Worm (Caenorhabditis elegans) whole organism, early embryonic: ENCODE data around the gene C25G6.4.

Experiments
- B0310.2 ChIP-seq: sonication (generic microtip); optimal IDR thresholded peaks from 2 replicates; lab custom pipeline; 2016; ENCODE audit warnings: mild to moderate bottlenecking, missing genetic modification characterization, missing compliant biosample characterization
- F13C5.2 ChIP-seq: sonication (generic microtip); optimal IDR thresholded peaks from 2 replicates; lab custom pipeline; 2017; ENCODE audit warnings: mild to moderate bottlenecking, missing genetic modification characterization, inconsistent platforms, missing compliant biosample characterization
- aly-1 ChIP-seq: sonication (generic microtip); optimal IDR thresholded peaks from 2 replicates; lab custom pipeline; 2016; ENCODE audit warnings: missing genetic modification characterization, missing compliant biosample characterization
- ama-1 ChIP-seq: fragments of 150-350 bp; optimal IDR thresholded peaks from 2 replicates; lab custom pipeline; 2014
- ceh-13 ChIP-seq: fragments of 200-800 bp; sonication (Bioruptor generic); optimal IDR thresholded peaks from 2 replicates; lab custom pipeline; 2018; ENCODE audit warnings: mild to moderate bottlenecking, missing genetic modification characterization, missing compliant biosample characterization
- ceh-36 ChIP-seq: sonication (generic microtip); optimal IDR thresholded peaks from 2 replicates; lab custom pipeline; 2016; ENCODE audit warnings: missing genetic modification characterization, inconsistent platforms, missing compliant biosample characterization
- ets-7 ChIP-seq: sonication (generic microtip); optimal IDR thresholded peaks from 2 replicates; lab custom pipeline; 2016; ENCODE audit warnings: missing genotype, missing genetic modification characterization, missing compliant biosample characterization
- flt-1 ChIP-seq: fragments of 200-800 bp; sonication (Bioruptor generic); IDR thresholded peaks from 2 replicates; pipeline ENCODE4 v1.3.6; 2022; ENCODE audit warnings: missing genetic modification characterization, missing compliant biosample characterization
- hmbx-1 ChIP-seq: sonication (generic microtip); optimal IDR thresholded peaks from 2 replicates; lab custom pipeline; 2016; ENCODE audit warnings: mild to moderate bottlenecking, missing genetic modification characterization, missing compliant biosample characterization
- hmg-4 ChIP-seq: fragments of 200-800 bp; sonication (Bioruptor generic); optimal IDR thresholded peaks from 2 replicates; lab custom pipeline; 2018; ENCODE audit warnings: mild to moderate bottlenecking, missing genetic modification characterization, missing compliant biosample characterization
- hnd-1 ChIP-seq: sonication (generic microtip); optimal IDR thresholded peaks from 2 replicates; lab custom pipeline; 2016; ENCODE audit warnings: missing genetic modification characterization, missing compliant biosample characterization
- pes-1 ChIP-seq: fragments of 200-800 bp; sonication (Bioruptor generic); IDR thresholded peaks from 2 replicates; pipeline ENCODE4 v1.3.6; 2022; ENCODE audit warnings: missing genetic modification reagents, missing genetic modification characterization, missing compliant biosample characterization
- scrt-1 ChIP-seq: fragments of 200-800 bp; sonication (Bioruptor generic); IDR thresholded peaks from 2 replicates; pipeline ENCODE4 v1.3.6; 2022; ENCODE audit warnings: missing genetic modification characterization, missing compliant biosample characterization
- sea-1 ChIP-seq: fragments of 200-800 bp; sonication (Bioruptor generic); conservative IDR thresholded peaks from 2 replicates; pipeline ENCODE4 v1.3.6; 2022; ENCODE audit warnings: missing genetic modification characterization, missing compliant biosample characterization
- tbx-11 ChIP-seq: fragments of 200-800 bp; sonication (Bioruptor generic); IDR thresholded peaks from 2 replicates; pipeline ENCODE4 v1.3.6; 2022; ENCODE audit warnings: missing genetic modification characterization, missing compliant biosample characterization
- tbx-37 ChIP-seq: fragments of 200-800 bp; sonication (Bioruptor generic); conservative IDR thresholded peaks from 2 replicates; pipeline ENCODE4 v1.3.6; 2022; ENCODE audit warnings: missing genetic modification reagents, missing genetic modification characterization, missing compliant biosample characterization
- tra-4 ChIP-seq: sonication (generic microtip); optimal IDR thresholded peaks from 2 replicates; lab custom pipeline; 2017; ENCODE audit warnings: missing genetic modification characterization, missing compliant biosample characterization

C25G6.4 gene

DNA sequence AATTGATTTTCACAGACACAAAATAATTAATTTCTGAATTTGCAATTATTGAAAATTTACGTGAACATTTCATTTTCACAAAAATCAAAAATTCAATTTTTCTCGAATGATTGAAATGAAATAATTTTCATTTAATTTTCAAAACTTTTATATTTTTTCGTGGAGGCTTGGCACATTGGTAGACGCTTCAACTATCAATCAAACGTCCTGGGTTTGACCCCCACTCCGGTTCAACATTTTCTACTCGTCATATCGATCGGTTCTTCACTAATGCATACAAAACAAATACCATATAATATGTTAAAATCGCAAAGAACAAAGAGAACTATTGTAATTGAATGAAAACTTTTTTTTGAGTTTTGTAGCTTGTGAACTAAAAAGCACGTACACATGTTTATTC is 41.7 kb downstream of the C25G6.4 start:
- no peak for TF ChIP-seq scrt-1 (GFP tag; lab: Robert Waterston, UW)
- no peak for TF ChIP-seq F13C5.2
- no peak for TF ChIP-seq ama-1 (lab: Kevin White, UChicago)
- no peak for TF ChIP-seq tbx-37
- TF ChIP-seq ceh-13, result no peak
- TF ChIP-seq B0310.2 (tag; lab: Kevin White, UChicago), result no peak
- TF ChIP-seq ceh-36, result no peak
- no peak for TF ChIP-seq flt-1 (GFP tag; lab: Robert Waterston, UW)
- no peak for TF ChIP-seq tra-4 (tag; lab: Kevin White, UChicago)
- no peak for TF ChIP-seq hmbx-1
- no peak for TF ChIP-seq sea-1 (GFP tag; lab: Robert Waterston, UW)

DNA sequence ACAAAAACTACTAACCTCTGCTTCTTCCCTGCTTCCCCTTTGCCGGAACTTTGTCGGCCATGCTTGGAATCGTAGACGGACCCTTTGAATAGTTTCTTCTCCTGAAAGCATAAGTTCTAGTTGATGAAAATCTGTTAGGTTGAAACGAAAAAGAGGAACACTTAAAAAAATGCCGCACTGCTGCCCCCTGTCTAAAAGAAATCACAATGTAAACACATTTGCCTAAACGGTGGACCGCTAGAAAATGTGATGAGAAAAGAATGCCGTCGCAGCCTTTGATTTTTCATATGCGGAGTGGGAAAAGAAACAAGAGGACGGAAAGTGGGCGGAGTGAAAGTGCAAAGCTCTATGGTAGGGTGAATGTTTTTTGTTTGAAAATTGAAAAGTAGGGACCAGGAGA is 43.6 kb downstream of the C25G6.4 start, which contains the start of gene T13G4.7:
Gene T13G4.7 (minus strand): TSS at position 101 of the 400 bp plus-strand sequence.
- TF ChIP-seq B0310.2 (tag; lab: Kevin White, UChicago) (no peak), scrt-1 (GFP tag; lab: Robert Waterston, UW) (no peak), hmbx-1 (no peak), tbx-11 (GFP tag; lab: Robert Waterston, UW) (no peak), F13C5.2 (no peak), tbx-37 (no peak), hmg-4 (GFP tag; lab: Kevin White, UChicago) (no peak), ama-1 (lab: Kevin White, UChicago) (no peak), hnd-1 (tag; lab: Kevin White, UChicago) (no peak), ceh-36 (no peak), ceh-13 (no peak), pes-1 (GFP tag; lab: Robert Waterston, UW) (no peak), aly-1 (no peak), flt-1 (GFP tag; lab: Robert Waterston, UW) (no peak), ets-7 (tag; lab: Kevin White, UChicago) (no peak), tra-4 (tag; lab: Kevin White, UChicago) (no peak), sea-1 (GFP tag; lab: Robert Waterston, UW) (no peak)

DNA sequence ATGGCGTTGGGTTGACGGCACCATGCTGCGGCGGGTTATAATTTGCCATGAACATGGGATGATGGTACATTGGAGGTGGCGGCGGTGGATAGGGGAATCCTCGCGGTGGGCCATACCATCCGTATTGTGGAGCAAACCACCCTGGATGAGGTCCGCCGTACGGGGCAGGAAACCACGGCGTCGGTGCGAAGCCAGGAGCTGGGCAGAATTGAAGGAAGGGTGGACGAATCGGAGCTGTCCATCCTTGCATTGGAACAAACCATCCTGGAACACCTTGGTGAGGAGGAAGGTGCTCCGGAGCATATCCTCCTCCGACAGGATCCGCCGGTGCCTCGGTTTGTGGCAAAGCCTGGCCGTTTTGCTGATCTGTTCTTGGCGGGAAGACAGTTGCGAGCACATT is 47.0 kb downstream of the C25G6.4 start:
- TF ChIP-seq tra-4 (tag; lab: Kevin White, UChicago) (no peak), B0310.2 (tag; lab: Kevin White, UChicago) (no peak), aly-1 (no peak), sea-1 (GFP tag; lab: Robert Waterston, UW) (no peak)
